ENCODE assay signal across 1 fruit fly cellular context in genomic region chr3R:5283360-5283963, dm6.
TF ChIP-seq lines count a peak whose summit lies in the region.

No protein-coding gene starts in this region.

TF ChIP-seq in whole organism, embryonic, 481 proteins besides CTCF, POLR2A, EP300 and RAD21 (continued from another document and continues in another):
- no peak for TF ChIP-seq pan (optimal IDR thresholded peaks at IDR 0.05; lab: Kevin White, UChicago)
- peak in 1 of 2 experiments; percentile 84 for TF ChIP-seq pan (GFP tag; optimal IDR thresholded peaks at IDR 0.05 in 1 of 2, IDR thresholded peaks at IDR 0.05 in 1 of 2)
- peak; percentile 83 for TF ChIP-seq CG3407 (GFP tag; optimal IDR thresholded peaks at IDR 0.05; lab: Kevin White, UChicago)
- TF ChIP-seq mld (GFP tag; IDR thresholded peaks at IDR 0.05; lab: Robert Waterston, UW; ENCODE audit: partially characterized antibody) = no peak
- TF ChIP-seq Tbp (GFP tag; optimal IDR thresholded peaks at IDR 0.05; lab: Kevin White, UChicago) = no peak
- TF ChIP-seq CG33213 (GFP tag; optimal IDR thresholded peaks at IDR 0.05; lab: Kevin White, UChicago) = peak; percentile 87
- TF ChIP-seq amos (GFP tag; IDR thresholded peaks at IDR 0.05; lab: Robert Waterston, UW; ENCODE audit: partially characterized antibody) = no peak; the same call in 1 of the 2 replicates
- TF ChIP-seq CG10147 (GFP tag; optimal IDR thresholded peaks at IDR 0.05; lab: Kevin White, UChicago) = peak; percentile 93
- TF ChIP-seq MESR4 (GFP tag; optimal IDR thresholded peaks at IDR 0.05; lab: Kevin White, UChicago) = peak; percentile 18
- no peak for TF ChIP-seq CG8478 (optimal IDR thresholded peaks at IDR 0.05; lab: Kevin White, UChicago)
- peak; percentile 90 for TF ChIP-seq CG9609 (GFP tag; optimal IDR thresholded peaks at IDR 0.05; lab: Kevin White, UChicago)
- peak in 1 of 3 experiments; percentile 76 for TF ChIP-seq lola (GFP tag; optimal IDR thresholded peaks at IDR 0.05; lab: Kevin White, UChicago)
- TF ChIP-seq CG12299 (tag; optimal IDR thresholded peaks at IDR 0.05; lab: Kevin White, UChicago) = peak; percentile 90
- TF ChIP-seq z (GFP tag; IDR thresholded peaks at IDR 0.05; lab: Robert Waterston, UW) = no peak
- TF ChIP-seq Elba2 (GFP tag; optimal IDR thresholded peaks at IDR 0.05; lab: Kevin White, UChicago) = no peak
- TF ChIP-seq CG1024 (GFP tag; IDR thresholded peaks at IDR 0.05; lab: Robert Waterston, UW) = 0 out of 2 replicates have a peak, but pooled peaks have one; percentile 33
- TF ChIP-seq ash1 (GFP tag; optimal IDR thresholded peaks at IDR 0.05; lab: Kevin White, UChicago) = peak; percentile 22
- peak; percentile 74; the same call in 1 of the 2 replicates for TF ChIP-seq H2.0 (GFP tag; IDR thresholded peaks at IDR 0.05; lab: Robert Waterston, UW)
- 0 out of 2 replicates have a peak, but pooled peaks have one; percentile 51 for TF ChIP-seq CG10959 (GFP tag; IDR thresholded peaks at IDR 0.05; lab: Robert Waterston, UW)
- peak; percentile 92 for TF ChIP-seq grau (tag; optimal IDR thresholded peaks at IDR 0.05; lab: Kevin White, UChicago)
- no peak for TF ChIP-seq CG34224 (GFP tag; IDR thresholded peaks at IDR 0.05; lab: Robert Waterston, UW; ENCODE audit: partially characterized antibody)
- TF ChIP-seq CG17912 (GFP tag; optimal IDR thresholded peaks at IDR 0.05; lab: Kevin White, UChicago) = peak; percentile 77
- peak; percentile 86 for TF ChIP-seq Nf-YC (tag; optimal IDR thresholded peaks at IDR 0.05; lab: Kevin White, UChicago)
- peak; percentile 58 for TF ChIP-seq CG13123 (GFP tag; optimal IDR thresholded peaks at IDR 0.05; lab: Kevin White, UChicago)
- TF ChIP-seq Pdp1 (GFP tag; optimal IDR thresholded peaks at IDR 0.05; lab: Kevin White, UChicago) = peak; percentile 86 to 94
- peak; percentile 89 for TF ChIP-seq CG8089 (GFP tag; optimal IDR thresholded peaks at IDR 0.05; lab: Kevin White, UChicago)
- peak; percentile 88 for TF ChIP-seq CG12236 (GFP tag; optimal IDR thresholded peaks at IDR 0.05; lab: Kevin White, UChicago)
- peak; percentile 84 for TF ChIP-seq NC2β (GFP tag; optimal IDR thresholded peaks at IDR 0.05; lab: Kevin White, UChicago)
- peak; percentile 82 for TF ChIP-seq CG10267 (tag; optimal IDR thresholded peaks at IDR 0.05; lab: Kevin White, UChicago)
- TF ChIP-seq CG11723 (GFP tag; optimal IDR thresholded peaks at IDR 0.05; lab: Kevin White, UChicago) = peak; percentile 86
- TF ChIP-seq pho (GFP tag; optimal IDR thresholded peaks at IDR 0.05; lab: Kevin White, UChicago) = peak; percentile 94
- TF ChIP-seq tup (GFP tag; optimal IDR thresholded peaks at IDR 0.05; lab: Kevin White, UChicago) = peak; percentile 70
- peak; percentile 88 for TF ChIP-seq eyg (GFP tag; optimal IDR thresholded peaks at IDR 0.05; lab: Kevin White, UChicago)
- peak; percentile 80 for TF ChIP-seq Gug (GFP tag; IDR thresholded peaks at IDR 0.05; lab: Robert Waterston, UW)
- TF ChIP-seq sob (GFP tag; IDR thresholded peaks at IDR 0.05; lab: Robert Waterston, UW) = peak; percentile 82
- peak; percentile 88 for TF ChIP-seq odd (GFP tag; optimal IDR thresholded peaks at IDR 0.05; lab: Kevin White, UChicago)
- peak; percentile 89 for TF ChIP-seq CG16863 (GFP tag; optimal IDR thresholded peaks at IDR 0.05; lab: Kevin White, UChicago)
- TF ChIP-seq CG31388 (GFP tag; optimal IDR thresholded peaks at IDR 0.05; lab: Kevin White, UChicago) = peak; percentile 82
- TF ChIP-seq CG7839 (tag; optimal IDR thresholded peaks at IDR 0.05; lab: Kevin White, UChicago) = peak; percentile 93
- peak; percentile 91 for TF ChIP-seq Dip3 (GFP tag; optimal IDR thresholded peaks at IDR 0.05; lab: Kevin White, UChicago)
- peak; percentile 77 for TF ChIP-seq mirr (GFP tag; optimal IDR thresholded peaks at IDR 0.05; lab: Kevin White, UChicago)
- peak; percentile 85 for TF ChIP-seq CG2875 (GFP tag; optimal IDR thresholded peaks at IDR 0.05; lab: Kevin White, UChicago)
- peak; percentile 74; the same call in 1 of the 2 replicates for TF ChIP-seq ranshi (GFP tag; IDR thresholded peaks at IDR 0.05; lab: Robert Waterston, UW)
- peak; percentile 80 for TF ChIP-seq fd64A (GFP tag; optimal IDR thresholded peaks at IDR 0.05; lab: Kevin White, UChicago)
- TF ChIP-seq gce (GFP tag; IDR thresholded peaks at IDR 0.05; lab: Robert Waterston, UW) = 0 out of 3 replicates have a peak, but pooled peaks have one; percentile 60
- TF ChIP-seq Myb (GFP tag; optimal IDR thresholded peaks at IDR 0.05; lab: Kevin White, UChicago) = peak; percentile 82
- peak; percentile 86 for TF ChIP-seq D19A (tag; optimal IDR thresholded peaks at IDR 0.05; lab: Kevin White, UChicago)
- peak; percentile 96 for TF ChIP-seq CG2120 (GFP tag; optimal IDR thresholded peaks at IDR 0.05; lab: Kevin White, UChicago)
- peak; percentile 92 for TF ChIP-seq CG12071 (GFP tag; optimal IDR thresholded peaks at IDR 0.05; lab: Kevin White, UChicago)
- peak; percentile 87 for TF ChIP-seq az2 (GFP tag; optimal IDR thresholded peaks at IDR 0.05; lab: Kevin White, UChicago)
- peak; percentile 94 for TF ChIP-seq CoRest (tag; optimal IDR thresholded peaks at IDR 0.05; lab: Kevin White, UChicago)
- TF ChIP-seq wek (GFP tag; optimal IDR thresholded peaks at IDR 0.05; lab: Kevin White, UChicago) = peak; percentile 68
- TF ChIP-seq stwl (tag; optimal IDR thresholded peaks at IDR 0.05; lab: Kevin White, UChicago) = no peak
- TF ChIP-seq ftz-f1 (GFP tag; optimal IDR thresholded peaks at IDR 0.05; lab: Kevin White, UChicago) = peak; percentile 26
- peak; percentile 89 for TF ChIP-seq CG1647 (GFP tag; optimal IDR thresholded peaks at IDR 0.05; lab: Kevin White, UChicago)
- peak; percentile 79 for TF ChIP-seq CG7987 (GFP tag; optimal IDR thresholded peaks at IDR 0.05; lab: Kevin White, UChicago)
- TF ChIP-seq Hr51 (GFP tag; optimal IDR thresholded peaks at IDR 0.05; lab: Kevin White, UChicago) = peak; percentile 86 to 95
- no peak for TF ChIP-seq BEAF-32 (GFP tag; optimal IDR thresholded peaks at IDR 0.05; lab: Kevin White, UChicago)
- TF ChIP-seq al (GFP tag; IDR thresholded peaks at IDR 0.05; lab: Robert Waterston, UW) = peak; percentile 84
- peak; percentile 65 for TF ChIP-seq CG4404 (GFP tag; IDR thresholded peaks at IDR 0.05; lab: Robert Waterston, UW)
- no peak for TF ChIP-seq CkIIα-i1 (GFP tag; IDR thresholded peaks at IDR 0.05; lab: Robert Waterston, UW)
- peak; percentile 44 for TF ChIP-seq pfk (GFP tag; optimal IDR thresholded peaks at IDR 0.05; lab: Kevin White, UChicago)
- TF ChIP-seq toy (GFP tag; IDR thresholded peaks at IDR 0.05; lab: Robert Waterston, UW) = peak; percentile 75
- peak; percentile 68 for TF ChIP-seq ara (GFP tag; IDR thresholded peaks at IDR 0.05; lab: Robert Waterston, UW)
- no peak for TF ChIP-seq cad (GFP tag; optimal IDR thresholded peaks at IDR 0.05; lab: Kevin White, UChicago)
- TF ChIP-seq Dek (tag; optimal IDR thresholded peaks at IDR 0.05; lab: Kevin White, UChicago) = peak; percentile 90
- TF ChIP-seq sd (tag; optimal IDR thresholded peaks at IDR 0.05; lab: Kevin White, UChicago) = peak; percentile 85
- TF ChIP-seq twi (tag; optimal IDR thresholded peaks at IDR 0.05; lab: Kevin White, UChicago) = peak; percentile 70
- TF ChIP-seq CG14710 (tag; optimal IDR thresholded peaks at IDR 0.05; lab: Kevin White, UChicago) = peak; percentile 84
- TF ChIP-seq Rx (GFP tag; IDR thresholded peaks at IDR 0.05; lab: Robert Waterston, UW) = peak; percentile 69
- peak; percentile 70 for TF ChIP-seq croc (GFP tag; conservative IDR thresholded peaks at IDR 0.05; lab: Robert Waterston, UW)
- peak; percentile 70; the same call in 2 of the 3 replicates for TF ChIP-seq CG11093 (GFP tag; IDR thresholded peaks at IDR 0.05; lab: Robert Waterston, UW)
- TF ChIP-seq Dfd (GFP tag; optimal IDR thresholded peaks at IDR 0.05; lab: Kevin White, UChicago) = no peak
- TF ChIP-seq H15 (GFP tag; IDR thresholded peaks at IDR 0.05; lab: Robert Waterston, UW) = peak; percentile 75; the same call in 2 of the 3 replicates
- peak; percentile 87 for TF ChIP-seq scrt (GFP tag; optimal IDR thresholded peaks at IDR 0.05; lab: Kevin White, UChicago)
- TF ChIP-seq CG1603 (tag; optimal IDR thresholded peaks at IDR 0.05; lab: Kevin White, UChicago) = peak; percentile 84
- peak; percentile 80 for TF ChIP-seq Vsx1 (GFP tag; optimal IDR thresholded peaks at IDR 0.05; lab: Kevin White, UChicago)
- peak; percentile 97 for TF ChIP-seq gro (GFP tag; optimal IDR thresholded peaks at IDR 0.05; lab: Kevin White, UChicago)
- TF ChIP-seq Sox100B (GFP tag; optimal IDR thresholded peaks at IDR 0.05; lab: Kevin White, UChicago) = peak; percentile 94
- peak; percentile 87 for TF ChIP-seq CG1792 (GFP tag; optimal IDR thresholded peaks at IDR 0.05; lab: Kevin White, UChicago)
- peak; percentile 43; the same call in 1 of the 3 replicates for TF ChIP-seq sr (GFP tag; IDR thresholded peaks at IDR 0.05; lab: Robert Waterston, UW)
- no peak for TF ChIP-seq CG7963 (GFP tag; IDR thresholded peaks at IDR 0.05; lab: Robert Waterston, UW; ENCODE audit: partially characterized antibody)
- peak; percentile 95 for TF ChIP-seq CG3281 (GFP tag; optimal IDR thresholded peaks at IDR 0.05; lab: Kevin White, UChicago)
- TF ChIP-seq caup (GFP tag; optimal IDR thresholded peaks at IDR 0.05; lab: Kevin White, UChicago; ENCODE audit: severe bottlenecking) = peak; percentile 88
- TF ChIP-seq CG8944 (GFP tag; optimal IDR thresholded peaks at IDR 0.05; lab: Kevin White, UChicago) = peak; percentile 87
- peak; percentile 79; the same call in 2 of the 3 replicates for TF ChIP-seq CG2199 (GFP tag; IDR thresholded peaks at IDR 0.05; lab: Robert Waterston, UW)
- peak; percentile 71; the same call in 1 of the 2 replicates for TF ChIP-seq Taf1 (GFP tag; IDR thresholded peaks at IDR 0.05; lab: Robert Waterston, UW)
- TF ChIP-seq CG12104 (GFP tag; optimal IDR thresholded peaks at IDR 0.05; lab: Kevin White, UChicago) = peak; percentile 92
- peak; percentile 78 for TF ChIP-seq onecut (GFP tag; IDR thresholded peaks at IDR 0.05; lab: Robert Waterston, UW)
- TF ChIP-seq pros (GFP tag; optimal IDR thresholded peaks at IDR 0.05; lab: Kevin White, UChicago) = peak; percentile 31
- TF ChIP-seq CG18011 (GFP tag; optimal IDR thresholded peaks at IDR 0.05; lab: Kevin White, UChicago) = peak; percentile 79
- TF ChIP-seq Mes4 (GFP tag; optimal IDR thresholded peaks at IDR 0.05; lab: Kevin White, UChicago) = peak; percentile 82
- TF ChIP-seq CG7928 (GFP tag; optimal IDR thresholded peaks at IDR 0.05; lab: Kevin White, UChicago) = peak; percentile 68
- peak; percentile 86 for TF ChIP-seq CG6813 (GFP tag; optimal IDR thresholded peaks at IDR 0.05; lab: Kevin White, UChicago)
- TF ChIP-seq CG31441 (GFP tag; IDR thresholded peaks at IDR 0.05; lab: Robert Waterston, UW) = peak; percentile 93
- TF ChIP-seq Hsf (GFP tag; optimal IDR thresholded peaks at IDR 0.05; lab: Kevin White, UChicago) = peak; percentile 92
- TF ChIP-seq dmrt11E (tag; optimal IDR thresholded peaks at IDR 0.05; lab: Kevin White, UChicago) = peak; percentile 54
- TF ChIP-seq Sry-δ (GFP tag; optimal IDR thresholded peaks at IDR 0.05; lab: Kevin White, UChicago) = peak; percentile 60
- TF ChIP-seq CG11696 (GFP tag; IDR thresholded peaks at IDR 0.05; lab: Robert Waterston, UW) = peak; percentile 64
- TF ChIP-seq HLH54F (GFP tag; optimal IDR thresholded peaks at IDR 0.05; lab: Kevin White, UChicago) = peak; percentile 92
- TF ChIP-seq ind (GFP tag; optimal IDR thresholded peaks at IDR 0.05; lab: Kevin White, UChicago) = peak; percentile 91
- peak; percentile 61 for TF ChIP-seq CG17568 (GFP tag; optimal IDR thresholded peaks at IDR 0.05; lab: Kevin White, UChicago)
- peak; percentile 94 for TF ChIP-seq org-1 (GFP tag; optimal IDR thresholded peaks at IDR 0.05; lab: Kevin White, UChicago)
- TF ChIP-seq mam (GFP tag; optimal IDR thresholded peaks at IDR 0.05; lab: Kevin White, UChicago) = peak; percentile 93
- no peak for TF ChIP-seq sna (GFP tag; IDR thresholded peaks at IDR 0.05; lab: Robert Waterston, UW; ENCODE audit: partially characterized antibody)
- TF ChIP-seq CG17186 (GFP tag; optimal IDR thresholded peaks at IDR 0.05; lab: Kevin White, UChicago) = peak; percentile 67
- TF ChIP-seq her (GFP tag; optimal IDR thresholded peaks at IDR 0.05; lab: Kevin White, UChicago) = peak; percentile 87
- peak; percentile 46; the same call in 1 of the 2 replicates for TF ChIP-seq dati (GFP tag; IDR thresholded peaks at IDR 0.05; lab: Robert Waterston, UW)
- peak; percentile 86 for TF ChIP-seq crc (GFP tag; optimal IDR thresholded peaks at IDR 0.05; lab: Kevin White, UChicago)
- no peak for TF ChIP-seq zen2 (GFP tag; IDR thresholded peaks at IDR 0.05; lab: Robert Waterston, UW; ENCODE audit: partially characterized antibody)
- TF ChIP-seq CG10209 (GFP tag; optimal IDR thresholded peaks at IDR 0.05; lab: Kevin White, UChicago) = peak; percentile 91
- TF ChIP-seq ac (GFP tag; optimal IDR thresholded peaks at IDR 0.05; lab: Kevin White, UChicago) = peak; percentile 11
- peak; percentile 69 for TF ChIP-seq ab (GFP tag; optimal IDR thresholded peaks at IDR 0.05; lab: Kevin White, UChicago)
- TF ChIP-seq Spps (tag; optimal IDR thresholded peaks at IDR 0.05; lab: Kevin White, UChicago) = peak; percentile 44
- peak; percentile 77 for TF ChIP-seq Bdp1 (GFP tag; optimal IDR thresholded peaks at IDR 0.05; lab: Kevin White, UChicago)
- TF ChIP-seq Ets65A (GFP tag; lab: Kevin White, UChicago) = peak; percentile 94
- TF ChIP-seq ato (GFP tag; IDR thresholded peaks at IDR 0.05; lab: Robert Waterston, UW; ENCODE audit: partially characterized antibody) = no peak
- peak; percentile 88 for TF ChIP-seq fd3F (GFP tag; optimal IDR thresholded peaks at IDR 0.05; lab: Kevin White, UChicago)
- TF ChIP-seq abd-A (tag; optimal IDR thresholded peaks at IDR 0.05; lab: Kevin White, UChicago) = peak; percentile 100
- TF ChIP-seq Nf-YB (GFP tag; optimal IDR thresholded peaks at IDR 0.05; lab: Kevin White, UChicago) = peak; percentile 77
- TF ChIP-seq trh (GFP tag; optimal IDR thresholded peaks at IDR 0.05; lab: Kevin White, UChicago) = peak; percentile 74
- peak; percentile 91 for TF ChIP-seq sug (tag; optimal IDR thresholded peaks at IDR 0.05; lab: Kevin White, UChicago)
- peak; percentile 88 for TF ChIP-seq Atf-2 (GFP tag; optimal IDR thresholded peaks at IDR 0.05; lab: Kevin White, UChicago)
- peak; percentile 71; the same call in 1 of the 2 replicates for TF ChIP-seq CG17328 (GFP tag; IDR thresholded peaks at IDR 0.05; lab: Robert Waterston, UW)
- peak; percentile 54 for TF ChIP-seq CG15696 (tag; optimal IDR thresholded peaks at IDR 0.05; lab: Kevin White, UChicago)
- TF ChIP-seq CG11504 (tag; optimal IDR thresholded peaks at IDR 0.05; lab: Kevin White, UChicago) = peak; percentile 99
- TF ChIP-seq ci (GFP tag; IDR thresholded peaks at IDR 0.05; lab: Robert Waterston, UW) = peak; percentile 84; the same call in 2 of the 3 replicates
- TF ChIP-seq CG30403 (GFP tag; optimal IDR thresholded peaks at IDR 0.05; lab: Kevin White, UChicago) = peak; percentile 96
